Fruit fly (Drosophila melanogaster): Measurements from ENCODE around the gene Arl1.

Gene Arl1

dm6 chr3L:16024276-16025019, 41.5 kb downstream of the Arl1 start:
- TF ChIP-seq Pdp1 (GFP tag; optimal IDR thresholded peaks at IDR 0.05) (peak in 1 of 2 experiments; percentile 38), CG1832 (GFP tag; optimal IDR thresholded peaks at IDR 0.05) (no peak), fd3F (GFP tag; optimal IDR thresholded peaks at IDR 0.05) (no peak), Sox102F (GFP tag; optimal IDR thresholded peaks at IDR 0.05) (peak; percentile 15), lola (GFP tag; optimal IDR thresholded peaks at IDR 0.05) (peak in 1 of 3 experiments; percentile 39), CG17829 (tag; optimal IDR thresholded peaks at IDR 0.05) (peak; percentile 24), CG31441 (GFP tag; IDR thresholded peaks at IDR 0.05) (0 out of 2 replicates have a peak, but pooled peaks have one; percentile 25), CG7556 (GFP tag; optimal IDR thresholded peaks at IDR 0.05) (peak; percentile 6), eve (GFP tag; optimal IDR thresholded peaks at IDR 0.05) (peak in 1 of 2 experiments; percentile 12), eyg (GFP tag; optimal IDR thresholded peaks at IDR 0.05) (no peak), CG17361 (GFP tag; IDR thresholded peaks at IDR 0.05) (peak; percentile 56), gem (tag; optimal IDR thresholded peaks at IDR 0.05) (peak; percentile 46), bsh (GFP tag; optimal IDR thresholded peaks at IDR 0.05) (peak in 1 of 2 experiments; percentile 8), crol (GFP tag; IDR thresholded peaks at IDR 0.05) (peak; percentile 77), tin (GFP tag; optimal IDR thresholded peaks at IDR 0.05) (peak; percentile 12), dmrt11E (tag; optimal IDR thresholded peaks at IDR 0.05) (peak; percentile 29), slp2 (GFP tag; optimal IDR thresholded peaks at IDR 0.05) (peak; percentile 4), toy (GFP tag; IDR thresholded peaks at IDR 0.05) (no peak), CG30403 (GFP tag; optimal IDR thresholded peaks at IDR 0.05) (peak; percentile 17), Blimp-1 (GFP tag; optimal IDR thresholded peaks at IDR 0.05) (peak; percentile 27), Ets65A (GFP tag) (peak; percentile 87), CG2678 (tag; optimal IDR thresholded peaks at IDR 0.05) (peak; percentile 31), CG10979 (tag; optimal IDR thresholded peaks at IDR 0.05) (peak; percentile 50), tio (GFP tag; optimal IDR thresholded peaks at IDR 0.05) (peak; percentile 13), phol (tag; optimal IDR thresholded peaks at IDR 0.05) (peak; percentile 48), CG11504 (tag; optimal IDR thresholded peaks at IDR 0.05) (peak; percentile 40), Sox100B (GFP tag; optimal IDR thresholded peaks at IDR 0.05) (peak; percentile 31), CG9932 (GFP tag; IDR thresholded peaks at IDR 0.05) (no peak), gcm2 (GFP tag; optimal IDR thresholded peaks at IDR 0.05) (no peak), dmrt99B (tag; optimal IDR thresholded peaks at IDR 0.05) (peak; percentile 27), CG18262 (tag; optimal IDR thresholded peaks at IDR 0.05) (peak; percentile 56), Med (GFP tag) (peak; percentile 41), kay (GFP tag; optimal IDR thresholded peaks at IDR 0.05) (no peak), schlank (tag; optimal IDR thresholded peaks at IDR 0.05) (no peak), CG1603 (tag; optimal IDR thresholded peaks at IDR 0.05) (peak; percentile 13), CG14860 (GFP tag; IDR thresholded peaks at IDR 0.05; ENCODE audit: partially characterized antibody) (no peak), CG2712 (tag; optimal IDR thresholded peaks at IDR 0.05) (peak; percentile 42), CG10267 (tag; optimal IDR thresholded peaks at IDR 0.05) (peak; percentile 20), CG13424 (tag; optimal IDR thresholded peaks at IDR 0.05) (peak; percentile 10), CG6689 (GFP tag; IDR thresholded peaks at IDR 0.05) (0 out of 2 replicates have a peak, but pooled peaks have one; percentile 17), sens (GFP tag) (peak; percentile 89), CG14710 (tag; optimal IDR thresholded peaks at IDR 0.05) (peak; percentile 23), Oli (tag; optimal IDR thresholded peaks at IDR 0.05) (peak; percentile 31), Ssrp (tag; optimal IDR thresholded peaks at IDR 0.05) (peak; percentile 13), CG12155 (GFP tag; optimal IDR thresholded peaks at IDR 0.05) (no peak), nmo (GFP tag; optimal IDR thresholded peaks at IDR 0.05) (peak; percentile 35), fd96Cb (tag; optimal IDR thresholded peaks at IDR 0.05) (peak; percentile 3), CG7839 (tag; optimal IDR thresholded peaks at IDR 0.05) (peak; percentile 3)
